Fruit fly (Drosophila melanogaster) whole organism, embryonic: ENCODE data around the gene Uba5.

Source experiments
- CG13424 ChIP-seq: fragments of 200-800 bp; sonication (Bioruptor generic); optimal IDR thresholded peaks from 2 replicates; lab custom pipeline; 2019; ENCODE audit warnings: missing biosample characterization, mild to moderate bottlenecking, missing genetic modification characterization, moderate library complexity
- CG14441 ChIP-seq: fragments of 200-800 bp; sonication (Bioruptor generic); IDR thresholded peaks from 2 replicates; pipeline ENCODE4 v1.3.6; 2022; ENCODE audit warnings: missing biosample characterization, missing genetic modification characterization
- CG30403 ChIP-seq: fragments of 200-800 bp; sonication (Bioruptor generic); optimal IDR thresholded peaks from 3 replicates; lab custom pipeline; 2016; ENCODE audit warnings: missing biosample characterization, missing genetic modification characterization
- CG7987 ChIP-seq: fragments of 200-800 bp; sonication (Bioruptor generic); optimal IDR thresholded peaks from 2 replicates; lab custom pipeline; 2018; ENCODE audit warnings: missing biosample characterization, mild to moderate bottlenecking, missing genetic modification characterization, moderate library complexity
- CG8478 ChIP-seq: fragments of >200 bp; optimal IDR thresholded peaks from 2 replicates; lab custom pipeline; 2018
- CG9437 ChIP-seq: fragments of 200-800 bp; sonication (Bioruptor generic); optimal IDR thresholded peaks from 2 replicates; lab custom pipeline; 2018; ENCODE audit warnings: missing biosample characterization, mild to moderate bottlenecking, missing genetic modification characterization
- Meics ChIP-seq: fragments of 200-800 bp; sonication (Bioruptor generic); optimal IDR thresholded peaks from 2 replicates; lab custom pipeline; 2017; ENCODE audit warnings: missing biosample characterization, mild to moderate bottlenecking, missing genetic modification characterization
- YL-1 ChIP-seq: fragments of 200-800 bp; sonication (Bioruptor generic); optimal IDR thresholded peaks from 3 replicates; lab custom pipeline; 2017; ENCODE audit warnings: missing biosample characterization, mild to moderate bottlenecking, missing genetic modification characterization
- ftz-f1 ChIP-seq: fragments of 200-800 bp; sonication (Bioruptor generic); optimal IDR thresholded peaks from 2 replicates; lab custom pipeline; 2016; ENCODE audit warnings: missing biosample characterization, missing genetic modification characterization
- prd ChIP-seq, 3 experiments: fragments of >200 bp in 2 of 3; fragments of 200-800 bp in 1 of 3; sonication (Bioruptor generic) in 1 of 3; optimal IDR thresholded peaks in 2 of 3; IDR thresholded peaks in 1 of 3; 2 replicates in 2 of 3; 3 replicates in 1 of 3; pipeline versions ENCODE4 v1.3.6 to Lab custom; 2017 to 2022; ENCODE audit warnings: missing biosample characterization in 1 of 3, missing genetic modification characterization in 1 of 3

DNA sequence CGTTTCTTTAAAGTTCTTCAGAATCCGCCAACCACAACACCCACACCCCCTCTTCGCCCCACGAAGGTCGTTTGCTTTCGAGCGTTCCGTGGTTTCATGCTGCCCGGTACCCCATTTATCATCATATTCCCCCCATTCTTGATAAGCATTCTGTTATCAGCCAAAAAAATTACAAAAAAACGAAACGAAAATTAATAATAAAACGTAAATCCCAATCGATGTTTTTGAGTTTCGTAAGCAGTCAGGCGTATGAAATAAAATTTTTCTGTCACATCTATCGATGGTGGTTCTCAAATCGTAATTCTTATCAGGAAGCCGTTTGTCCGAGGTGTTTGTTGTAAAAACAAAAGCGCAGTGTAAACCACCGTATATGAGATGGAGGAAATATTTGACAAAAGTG is 12.2 kb downstream of the Uba5 start:
- TF ChIP-seq CG8478 (lab: Kevin White, UChicago) (no peak), Meics (no peak), YL-1 (GFP tag; lab: Kevin White, UChicago) (no peak), CG14441 (GFP tag; lab: Robert Waterston, UW) (0 out of 2 replicates have a peak, but pooled peaks have one; percentile 21), CG7987 (GFP tag; lab: Kevin White, UChicago) (no peak), CG13424 (no peak), CG9437 (GFP tag; lab: Kevin White, UChicago) (no peak), ftz-f1 (GFP tag; lab: Kevin White, UChicago) (no peak), prd (optimal IDR thresholded peaks at IDR 0.05; lab: Kevin White, UChicago) (no peak), prd (GFP tag; IDR thresholded peaks at IDR 0.05; lab: Robert Waterston, UW) (no peak), CG30403 (no peak)
